Fruit fly (Drosophila melanogaster) whole organism, larva: ENCODE measurements around the gene spg.

ENCODE experiments used
- noc ChIP-seq: fragments of 200-800 bp; sonication (Bioruptor generic); optimal IDR thresholded peaks from 3 replicates; lab custom pipeline; 2019; ENCODE audit warnings: missing biosample characterization, mild to moderate bottlenecking, missing genetic modification characterization, moderate library complexity

The spg gene

dm6 chr3R:28843776-28844610, 1.1 kb upstream of the spg start:
- TF ChIP-seq noc (tag; lab: Kevin White, UChicago) = no peak

DNA sequence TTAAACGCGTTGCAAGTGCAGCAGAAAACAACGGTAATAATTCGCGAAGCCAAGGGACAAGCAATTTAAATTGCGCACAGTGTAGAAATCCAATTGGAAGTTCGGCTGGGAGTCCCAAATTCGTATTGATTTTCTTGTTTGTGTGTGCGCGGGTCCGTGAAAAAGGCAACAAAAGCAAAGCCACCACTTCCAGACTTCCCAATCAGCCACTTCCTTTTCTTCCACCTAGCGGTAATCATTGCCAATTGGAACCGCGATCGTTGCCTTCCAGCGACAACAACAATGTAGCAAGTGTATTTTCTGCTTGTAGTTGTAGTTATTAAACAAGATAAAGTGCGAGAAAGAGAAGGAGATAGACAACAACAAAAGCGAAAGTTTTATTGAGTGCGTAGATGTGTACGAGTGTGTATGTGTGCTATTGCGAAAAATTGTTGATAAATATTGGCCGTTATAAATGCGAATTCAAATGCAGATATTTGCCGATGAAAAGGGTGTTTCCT, 357 bp downstream of the spg start:
- peak; percentile 24 for TF ChIP-seq noc (tag; lab: Kevin White, UChicago)

- TF ChIP-seq noc (tag; lab: Kevin White, UChicago) = no peak
Observed at dm6 chr3R:28845981-28846380, 911 bp downstream of the spg start.

dm6 chr3R:28846877-28847529, 1.9 kb downstream of the spg start:
- no peak for TF ChIP-seq noc (tag; lab: Kevin White, UChicago)

dm6 chr3R:28847547-28848316, 2.7 kb downstream of the spg start:
- no peak for TF ChIP-seq noc (tag; lab: Kevin White, UChicago)

DNA sequence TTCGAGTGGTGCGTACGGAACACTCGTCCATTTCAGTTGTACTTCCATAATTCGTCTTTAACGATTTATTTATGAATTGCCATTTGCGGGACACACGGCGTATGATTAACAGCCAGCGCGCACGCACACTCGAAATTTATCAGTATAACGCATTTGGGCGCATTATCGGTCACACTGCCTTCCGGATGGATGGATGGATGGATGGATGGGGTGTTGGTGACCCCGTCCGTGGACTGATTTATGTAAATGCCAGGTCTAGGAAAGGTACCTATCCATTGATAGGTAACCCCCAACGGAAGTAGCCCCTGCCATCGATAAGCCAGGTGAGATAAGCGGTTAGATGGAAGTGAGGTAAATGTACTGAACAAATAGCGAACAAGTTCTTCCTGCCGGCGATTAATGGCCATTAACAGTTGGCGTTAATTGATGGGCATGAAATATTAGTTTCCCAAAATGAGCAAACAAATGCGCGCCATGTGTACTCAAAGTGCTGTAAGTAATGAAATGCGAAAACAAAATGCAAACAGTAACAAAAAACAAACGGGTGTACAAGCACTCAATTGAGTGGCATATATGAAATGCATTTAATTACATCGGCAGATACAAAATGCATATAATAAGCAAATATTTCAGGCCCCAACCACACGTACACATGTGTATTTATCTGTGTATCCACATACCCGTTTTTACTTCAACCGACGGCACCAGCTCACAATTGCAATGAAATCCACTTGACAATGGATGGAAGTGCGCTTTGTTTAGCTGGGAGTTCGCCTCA, 3.8 kb downstream of the spg start:
- TF ChIP-seq noc (tag; lab: Kevin White, UChicago) = no peak

dm6 chr3R:28850662-28851257, 5.7 kb downstream of the spg start:
- TF ChIP-seq noc (tag; lab: Kevin White, UChicago) = no peak

dm6 chr3R:28851530-28851929, 6.5 kb downstream of the spg start:
- TF ChIP-seq noc (tag; lab: Kevin White, UChicago) = no peak

DNA sequence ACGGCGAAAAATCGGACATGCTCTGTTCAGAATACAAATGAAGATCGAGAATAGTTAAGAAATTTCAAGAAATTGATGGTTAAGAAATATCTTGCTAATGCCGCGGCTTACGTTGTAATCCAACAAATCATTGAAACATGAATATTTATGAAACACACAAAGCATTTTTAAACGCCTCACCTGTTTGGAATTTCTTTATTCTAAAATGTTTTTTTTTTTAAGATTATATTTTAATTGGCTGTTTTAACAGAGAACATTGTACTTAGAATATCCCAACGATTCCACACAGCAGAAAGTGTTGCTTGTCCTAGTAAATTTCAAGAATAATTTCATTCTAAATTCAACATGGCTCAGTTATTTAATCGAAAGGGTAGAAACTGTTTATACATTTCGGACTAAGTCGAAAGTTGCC, 6.9 kb downstream of the spg start:
- TF ChIP-seq noc (tag; lab: Kevin White, UChicago) = no peak

DNA sequence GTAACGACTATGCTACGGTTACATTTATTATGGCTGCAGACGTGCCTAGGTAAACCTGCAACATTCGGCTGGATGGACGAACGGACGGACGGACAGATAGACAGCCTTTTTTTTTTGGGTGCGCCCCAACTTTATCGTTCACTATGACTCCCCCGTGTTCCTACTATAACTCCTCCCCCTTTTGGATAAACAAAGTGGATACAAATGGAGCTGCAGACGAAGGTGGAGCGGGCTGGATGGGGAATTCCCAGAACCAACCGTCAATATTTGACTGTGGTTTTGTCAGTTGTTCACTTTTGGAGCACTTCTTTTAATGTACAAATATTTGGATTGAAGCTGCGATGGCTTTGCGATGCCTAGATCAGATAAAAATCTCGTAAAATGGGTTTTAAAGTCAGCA, 11.1 kb downstream of the spg start:
- no peak for TF ChIP-seq noc (tag; lab: Kevin White, UChicago)

DNA sequence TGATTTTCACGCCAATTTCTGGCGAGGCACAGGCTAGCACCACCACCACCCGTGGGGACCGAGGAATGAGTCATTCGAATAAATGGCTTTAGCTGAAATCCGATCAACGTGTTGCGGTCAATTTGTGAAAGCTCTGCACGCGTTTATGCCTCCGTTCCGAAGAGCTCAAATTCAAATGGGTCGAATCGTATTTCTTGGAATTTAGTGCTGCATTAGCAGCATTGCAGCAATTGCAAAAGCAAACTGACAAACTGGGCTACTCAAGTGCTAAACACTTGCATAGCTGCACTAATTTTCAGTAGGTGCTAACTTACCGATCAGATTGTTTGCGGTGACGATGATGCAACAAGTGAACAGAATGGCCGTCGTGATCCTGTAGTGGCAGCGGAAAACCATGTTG, 11.8 kb downstream of the spg start:
- no peak for TF ChIP-seq noc (tag; lab: Kevin White, UChicago)

DNA sequence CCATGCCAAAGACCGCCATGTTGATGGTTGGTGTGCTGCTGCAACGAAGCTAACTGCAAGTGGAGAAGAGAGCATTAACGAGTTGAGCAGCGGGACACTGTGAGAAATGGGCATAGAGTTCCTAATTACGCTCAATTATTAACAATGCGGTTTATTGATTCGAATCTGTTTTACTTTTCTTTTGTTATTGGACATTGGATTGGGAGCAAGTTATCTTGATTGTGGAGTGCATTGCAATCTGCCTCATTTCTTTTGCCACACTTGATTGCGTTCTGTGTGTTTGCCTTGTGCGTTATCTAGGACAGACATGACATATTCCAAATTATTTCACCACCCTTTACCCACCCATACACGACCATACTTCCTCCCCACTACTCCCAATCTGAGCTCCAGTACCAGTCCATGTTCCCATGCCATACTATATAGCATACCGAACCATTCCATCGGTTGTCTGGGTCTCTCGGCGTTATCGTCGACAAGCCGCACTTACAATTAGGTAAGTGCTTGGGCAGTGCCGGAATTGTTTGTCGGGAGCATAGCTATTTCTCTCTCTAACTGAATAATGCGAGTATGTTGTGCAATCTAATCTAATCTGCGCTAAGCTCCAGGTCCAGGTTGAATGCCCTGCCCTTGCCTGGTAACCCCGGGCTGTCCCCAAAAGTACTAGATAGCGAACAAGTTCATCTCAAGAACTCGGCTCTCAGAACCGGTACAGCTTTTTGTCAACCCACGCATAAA, 12.4 kb downstream of the spg start:
- no peak for TF ChIP-seq noc (tag; lab: Kevin White, UChicago)

- TF ChIP-seq noc (tag; lab: Kevin White, UChicago) = no peak
Observed at dm6 chr3R:28858241-28858647, 13.2 kb downstream of the spg start.

- no peak for TF ChIP-seq noc (tag; lab: Kevin White, UChicago)
Observed at dm6 chr3R:28859058-28859526, 14.0 kb downstream of the spg start, which contains the start of gene Inx3. TSS of gene Inx3 (minus strand) at chr3R:28859497.
